Worm (Caenorhabditis elegans) whole organism, early embryonic: ENCODE measurements around the gene Y51H4A.24.

Experiments
- B0310.2 ChIP-seq: sonication (generic microtip); optimal IDR thresholded peaks from 2 replicates; lab custom pipeline; 2016; ENCODE audit warnings: mild to moderate bottlenecking, missing genetic modification characterization, missing compliant biosample characterization
- ama-1 ChIP-seq: fragments of 150-350 bp; optimal IDR thresholded peaks from 2 replicates; lab custom pipeline; 2014
- ceh-13 ChIP-seq: fragments of 200-800 bp; sonication (Bioruptor generic); optimal IDR thresholded peaks from 2 replicates; lab custom pipeline; 2018; ENCODE audit warnings: mild to moderate bottlenecking, missing genetic modification characterization, missing compliant biosample characterization
- ets-7 ChIP-seq: sonication (generic microtip); optimal IDR thresholded peaks from 2 replicates; lab custom pipeline; 2016; ENCODE audit warnings: missing genotype, missing genetic modification characterization, missing compliant biosample characterization
- flt-1 ChIP-seq: fragments of 200-800 bp; sonication (Bioruptor generic); IDR thresholded peaks from 2 replicates; pipeline ENCODE4 v1.3.6; 2022; ENCODE audit warnings: missing genetic modification characterization, missing compliant biosample characterization
- hmbx-1 ChIP-seq: sonication (generic microtip); optimal IDR thresholded peaks from 2 replicates; lab custom pipeline; 2016; ENCODE audit warnings: mild to moderate bottlenecking, missing genetic modification characterization, missing compliant biosample characterization
- hmg-4 ChIP-seq: fragments of 200-800 bp; sonication (Bioruptor generic); optimal IDR thresholded peaks from 2 replicates; lab custom pipeline; 2018; ENCODE audit warnings: mild to moderate bottlenecking, missing genetic modification characterization, missing compliant biosample characterization
- hnd-1 ChIP-seq: sonication (generic microtip); optimal IDR thresholded peaks from 2 replicates; lab custom pipeline; 2016; ENCODE audit warnings: missing genetic modification characterization, missing compliant biosample characterization
- pes-1 ChIP-seq: fragments of 200-800 bp; sonication (Bioruptor generic); IDR thresholded peaks from 2 replicates; pipeline ENCODE4 v1.3.6; 2022; ENCODE audit warnings: missing genetic modification reagents, missing genetic modification characterization, missing compliant biosample characterization
- tbx-11 ChIP-seq: fragments of 200-800 bp; sonication (Bioruptor generic); IDR thresholded peaks from 2 replicates; pipeline ENCODE4 v1.3.6; 2022; ENCODE audit warnings: missing genetic modification characterization, missing compliant biosample characterization
- tbx-37 ChIP-seq: fragments of 200-800 bp; sonication (Bioruptor generic); conservative IDR thresholded peaks from 2 replicates; pipeline ENCODE4 v1.3.6; 2022; ENCODE audit warnings: missing genetic modification reagents, missing genetic modification characterization, missing compliant biosample characterization

DNA sequence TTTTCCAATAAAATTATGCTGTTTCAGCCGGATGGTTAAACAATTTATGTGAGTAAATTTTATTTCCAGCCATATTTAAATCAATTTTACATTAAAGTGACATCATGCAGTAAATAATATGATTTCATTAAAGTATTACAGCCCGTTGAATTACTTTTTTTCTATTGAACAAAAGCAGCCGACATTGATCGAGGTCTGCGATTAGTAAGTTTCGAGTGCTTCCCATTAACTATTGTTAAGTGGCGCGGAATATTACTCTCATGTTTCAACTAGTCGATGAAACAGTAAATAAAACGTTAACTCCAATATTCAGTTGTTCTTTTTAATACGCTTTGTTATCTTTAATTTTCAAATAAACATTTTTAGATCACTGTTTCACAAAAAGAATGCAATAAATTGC is 22.0 kb downstream of the Y51H4A.24 start:
- TF ChIP-seq tbx-11 (GFP tag; lab: Robert Waterston, UW) (no peak), flt-1 (GFP tag; lab: Robert Waterston, UW) (no peak), ets-7 (tag; lab: Kevin White, UChicago) (no peak), ama-1 (lab: Kevin White, UChicago) (no peak), hmg-4 (GFP tag; lab: Kevin White, UChicago) (no peak), ceh-13 (GFP tag; lab: Kevin White, UChicago) (no peak), tbx-37 (no peak), B0310.2 (tag; lab: Kevin White, UChicago) (no peak), hmbx-1 (tag; lab: Kevin White, UChicago) (no peak), hnd-1 (tag; lab: Kevin White, UChicago) (no peak), pes-1 (GFP tag; lab: Robert Waterston, UW) (no peak)
